Fruit fly (Drosophila melanogaster) whole organism, wandering third instar larva: Measurements from ENCODE around the gene Cngl.

Experiments
- CG32264 ChIP-seq: fragments of 200-800 bp; sonication (Bioruptor generic); optimal IDR thresholded peaks from 2 replicates; lab custom pipeline; 2016; ENCODE audit warnings: missing biosample characterization, missing genetic modification characterization
- CG9705 ChIP-seq: fragments of 200-800 bp; sonication (Bioruptor generic); optimal IDR thresholded peaks from 2 replicates; lab custom pipeline; 2018; ENCODE audit warnings: missing biosample characterization, mild to moderate bottlenecking, missing genetic modification characterization
- CrebA ChIP-seq: fragments of 200-800 bp; sonication (Bioruptor generic); optimal IDR thresholded peaks from 2 replicates; lab custom pipeline; 2016; ENCODE audit warnings: missing biosample characterization, mild to moderate bottlenecking, missing genetic modification characterization, borderline replicate concordance
- br ChIP-seq: fragments of 200-800 bp; sonication (Bioruptor generic); optimal IDR thresholded peaks from 2 replicates; lab custom pipeline; 2016; ENCODE audit warnings: missing biosample characterization, missing genetic modification characterization
- sage ChIP-seq: fragments of 200-800 bp; sonication (Bioruptor generic); optimal IDR thresholded peaks from 2 replicates; lab custom pipeline; 2016; ENCODE audit warnings: missing biosample characterization, mild to moderate bottlenecking, missing genetic modification characterization
- tai ChIP-seq: sonication (Bioruptor generic); optimal IDR thresholded peaks from 2 replicates; lab custom pipeline; 2016; ENCODE audit warnings: missing biosample characterization, missing genetic modification characterization

- TF ChIP-seq br (GFP tag; lab: Kevin White, UChicago) (no peak), tai (no peak), CG9705 (GFP tag; lab: Kevin White, UChicago) (no peak), sage (no peak), CG32264 (GFP tag; lab: Kevin White, UChicago) (no peak), CrebA (no peak)
These were observed 53.7 kb downstream of the Cngl start for dm6 chrX:15387344-15387743.
